Worm (Caenorhabditis elegans): ENCODE results near the gene W02B8.1.

DNA sequence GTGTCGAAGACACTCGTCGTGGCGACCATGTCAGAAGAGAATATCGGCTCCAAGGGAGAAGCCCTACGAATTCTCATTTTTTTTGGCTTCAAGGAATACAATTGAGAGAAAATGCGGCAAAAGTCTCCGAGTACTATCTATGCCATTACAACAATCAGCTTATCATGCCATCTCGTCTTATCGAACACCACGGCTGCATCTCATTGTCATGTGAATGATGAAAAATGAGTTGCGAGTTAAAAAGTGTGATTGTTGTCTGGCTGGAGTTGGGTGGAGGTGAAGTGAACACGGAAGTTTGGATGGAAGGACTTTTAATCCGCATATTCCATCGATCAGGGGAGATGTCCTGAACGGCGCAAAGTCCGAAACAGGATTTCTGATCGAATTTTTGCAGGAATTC lies 41.0 kb downstream of the W02B8.1 start:
- no peak for TF ChIP-seq aly-2 (tag; optimal IDR thresholded peaks at IDR 0.05)
- TF ChIP-seq ZK546.5 (tag; optimal IDR thresholded peaks at IDR 0.05) = no peak
- no peak for TF ChIP-seq unc-62 (GFP tag; optimal IDR thresholded peaks at IDR 0.05)
- TF ChIP-seq nhr-77 (tag; optimal IDR thresholded peaks at IDR 0.05) = no peak
- TF ChIP-seq ztf-4 (tag; optimal IDR thresholded peaks at IDR 0.05) = no peak
- TF ChIP-seq egl-27 (tag; optimal IDR thresholded peaks at IDR 0.05) = no peak
- TF ChIP-seq lin-13 (GFP tag; optimal IDR thresholded peaks at IDR 0.05) = no peak
- TF ChIP-seq ztf-11 (tag; optimal IDR thresholded peaks at IDR 0.05) = no peak
- TF ChIP-seq snpc-4 (tag; optimal IDR thresholded peaks at IDR 0.05) = no peak
- TF ChIP-seq lin-39 (tag; optimal IDR thresholded peaks at IDR 0.05) = no peak
- TF ChIP-seq mdl-1 (tag; optimal IDR thresholded peaks at IDR 0.05) = no peak
